Worm (Caenorhabditis elegans): ENCODE results near the gene cal-1.

The cal-1 gene

DNA sequence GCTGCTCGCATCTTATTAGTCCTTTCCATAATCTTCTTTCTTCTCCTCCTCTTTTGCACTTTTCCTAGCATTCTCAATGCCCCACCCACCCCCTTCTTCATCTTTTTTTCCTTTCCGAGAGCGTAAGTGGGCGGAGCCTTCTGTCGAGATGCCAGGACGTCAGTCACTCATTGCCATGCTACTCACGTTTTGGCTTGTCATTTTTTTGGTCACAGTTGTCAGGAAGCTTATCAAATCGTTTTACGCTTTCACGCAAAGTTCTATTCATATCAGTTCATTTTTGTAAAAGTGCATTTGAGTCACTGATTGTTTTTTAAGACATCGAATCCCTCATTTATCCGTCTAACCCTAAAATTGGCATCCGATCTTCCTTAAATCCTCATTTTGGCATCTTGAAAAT is 23.0 kb upstream of the cal-1 start (continued):
- TF ChIP-seq spr-3 (GFP tag; optimal IDR thresholded peaks at IDR 0.05) (no peak), mxl-3 (GFP tag; optimal IDR thresholded peaks at IDR 0.05) (peak; percentile 13), lir-3 (tag; optimal IDR thresholded peaks at IDR 0.05) (no peak), ceh-62 (tag; optimal IDR thresholded peaks at IDR 0.05) (no peak), dmd-6 (GFP tag; IDR thresholded peaks at IDR 0.05) (peak; percentile 43; the same call in 1 of the 2 replicates), lin-13 (GFP tag; optimal IDR thresholded peaks at IDR 0.05) (no peak), rbr-2 (tag; optimal IDR thresholded peaks at IDR 0.05) (peak; percentile 18), snpc-1.2 (GFP tag; IDR thresholded peaks at IDR 0.05) (no peak), egl-43 (GFP tag; IDR thresholded peaks at IDR 0.05) (no peak), ztf-11 (tag; optimal IDR thresholded peaks at IDR 0.05) (no peak), ceh-44 (GFP tag; IDR thresholded peaks at IDR 0.05) (no peak), nhr-10 (tag; optimal IDR thresholded peaks at IDR 0.05) (no peak), dmd-9 (GFP tag; IDR thresholded peaks at IDR 0.05) (no peak), T20F7.1 (GFP tag; optimal IDR thresholded peaks at IDR 0.05) (no peak), aly-2 (tag; optimal IDR thresholded peaks at IDR 0.05) (no peak), F10B5.3 (tag; optimal IDR thresholded peaks at IDR 0.05) (no peak), attf-4 (tag; optimal IDR thresholded peaks at IDR 0.05) (no peak), ceh-20 (GFP tag; IDR thresholded peaks at IDR 0.05) (peak; percentile 59; the same call in 1 of the 2 replicates), tag-97 (GFP tag; IDR thresholded peaks at IDR 0.05) (no peak), mes-2 (tag; optimal IDR thresholded peaks at IDR 0.05; ENCODE audit: poor library complexity, severe bottlenecking) (peak; percentile 34), F37D6.2 (tag; optimal IDR thresholded peaks at IDR 0.05) (no peak), ZK337.2 (GFP tag; IDR thresholded peaks at IDR 0.05) (no peak), pqm-1 (tag; optimal IDR thresholded peaks at IDR 0.05) (peak; percentile 20), duxl-1 (tag; optimal IDR thresholded peaks at IDR 0.05; ENCODE audit: poor library complexity) (no peak), R02D3.7 (tag; optimal IDR thresholded peaks at IDR 0.05) (no peak)

DNA sequence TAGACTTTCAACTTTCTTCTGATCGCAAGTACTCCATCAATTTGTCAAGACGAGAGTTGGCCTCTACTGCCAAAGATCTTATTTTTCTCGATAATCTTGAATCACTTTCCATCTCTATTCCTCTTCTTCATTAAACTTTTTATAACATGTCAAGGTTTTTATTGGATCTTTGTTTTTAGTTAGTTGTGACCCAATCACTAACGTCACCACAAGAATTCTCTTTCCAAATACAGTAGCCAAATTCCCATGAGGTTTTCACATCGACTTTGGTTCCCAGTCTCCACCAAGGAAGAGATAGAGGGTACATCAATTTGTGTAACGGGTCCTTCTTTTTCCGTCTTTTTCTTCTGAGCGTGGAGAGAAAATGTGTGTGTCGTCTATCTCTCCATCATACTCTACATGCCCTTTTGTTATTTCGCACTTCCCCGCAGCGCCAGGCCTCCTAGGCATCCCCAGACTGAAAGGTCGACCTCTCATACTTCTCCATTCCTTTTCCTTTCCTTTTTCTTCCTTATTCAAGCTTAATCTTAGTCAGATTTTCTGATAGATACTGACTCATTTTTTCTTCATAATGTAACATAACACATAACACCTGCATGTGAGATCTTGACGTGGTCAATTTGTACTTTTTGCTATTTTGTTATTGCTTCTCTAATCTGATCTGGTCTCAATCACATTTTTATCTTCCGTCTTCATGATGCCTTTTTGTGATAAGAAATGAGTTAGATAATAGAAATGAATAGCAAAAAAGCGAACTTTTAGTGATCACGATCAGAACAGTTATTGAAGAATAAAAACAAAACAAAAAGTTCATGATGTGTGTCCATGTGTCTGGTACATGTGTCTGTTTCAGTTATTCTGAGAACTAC is 22.2 kb upstream of the cal-1 start:
- TF ChIP-seq lin-38 (GFP tag; IDR thresholded peaks at IDR 0.05) (no peak), fos-1 (tag; optimal IDR thresholded peaks at IDR 0.05) (no peak), unc-130 (GFP tag; optimal IDR thresholded peaks at IDR 0.05) (no peak), pha-4 (GFP tag; IDR thresholded peaks at IDR 0.05) (no peak), pha-4 (tag; optimal IDR thresholded peaks at IDR 0.05) (no peak), Y75B8A.6 (GFP tag; IDR thresholded peaks at IDR 0.05) (no peak), pqm-1 (tag; optimal IDR thresholded peaks at IDR 0.05) (no peak), F37D6.2 (tag; optimal IDR thresholded peaks at IDR 0.05) (no peak), egl-27 (tag; optimal IDR thresholded peaks at IDR 0.05) (no peak), Y5F2A.4 (GFP tag; optimal IDR thresholded peaks at IDR 0.05) (no peak), ceh-62 (tag; optimal IDR thresholded peaks at IDR 0.05) (no peak), dmd-8 (GFP tag; IDR thresholded peaks at IDR 0.05) (no peak), aha-1 (tag) (peak; percentile 94), nhr-48 (tag; optimal IDR thresholded peaks at IDR 0.05) (no peak), daf-8 (GFP tag; IDR thresholded peaks at IDR 0.05) (no peak), aly-2 (tag; optimal IDR thresholded peaks at IDR 0.05) (no peak), php-3 (GFP tag; IDR thresholded peaks at IDR 0.05) (no peak), zag-1 (tag; optimal IDR thresholded peaks at IDR 0.05) (no peak), arid-1 (GFP tag; conservative IDR thresholded peaks at IDR 0.05) (no peak), mdl-1 (tag; optimal IDR thresholded peaks at IDR 0.05) (no peak), hlh-11 (tag; optimal IDR thresholded peaks at IDR 0.05) (peak; percentile 1), lim-7 (GFP tag; IDR thresholded peaks at IDR 0.05) (no peak), nhr-111 (GFP tag; optimal IDR thresholded peaks at IDR 0.05) (no peak), T26A8.4 (GFP tag; IDR thresholded peaks at IDR 0.05) (no peak), nhr-77 (tag; optimal IDR thresholded peaks at IDR 0.05) (no peak), vab-7 (GFP tag; IDR thresholded peaks at IDR 0.05) (no peak), daf-12 (tag; optimal IDR thresholded peaks at IDR 0.05) (no peak), cey-2 (tag; optimal IDR thresholded peaks at IDR 0.05; ENCODE audit: borderline replicate concordance, insufficient read depth) (no peak), zfp-3 (GFP tag; conservative IDR thresholded peaks at IDR 0.05) (no peak), F10B5.3 (tag; optimal IDR thresholded peaks at IDR 0.05) (no peak)

Measured in whole organism, L4 larva.